Worm (Caenorhabditis elegans) whole organism, late embryonic: ENCODE results near the gene lgg-3.

ENCODE experiments used
- C38D4.7 ChIP-seq: fragments of 200-800 bp; sonication (Bioruptor generic); optimal IDR thresholded peaks from 2 replicates; lab custom pipeline; 2018; ENCODE audit warnings: mild to moderate bottlenecking, missing genetic modification characterization, moderate library complexity, missing compliant biosample characterization
- T23F11.4 ChIP-seq: fragments of 200-800 bp; sonication (Bioruptor generic); optimal IDR thresholded peaks from 2 replicates; lab custom pipeline; 2018; ENCODE audit warnings: mild to moderate bottlenecking, missing genetic modification characterization, missing compliant biosample characterization
- Y22D7AL.16 ChIP-seq: sonication (generic microtip); optimal IDR thresholded peaks from 2 replicates; lab custom pipeline; 2016; ENCODE audit warnings: missing genetic modification characterization, missing compliant biosample characterization
- ceh-14 ChIP-seq: sonication (generic microtip); optimal IDR thresholded peaks from 2 replicates; lab custom pipeline; 2016; ENCODE audit warnings: missing genotype, missing genetic modification characterization, missing compliant biosample characterization
- ceh-18 ChIP-seq: sonication (generic microtip); optimal IDR thresholded peaks from 2 replicates; lab custom pipeline; 2016; ENCODE audit warnings: missing genetic modification characterization, missing compliant biosample characterization
- ceh-22 ChIP-seq: sonication (generic microtip); optimal IDR thresholded peaks from 2 replicates; lab custom pipeline; 2017; ENCODE audit warnings: missing biosample characterization, missing genetic modification characterization
- ceh-31 ChIP-seq: sonication (generic microtip); optimal IDR thresholded peaks from 2 replicates; lab custom pipeline; 2016; ENCODE audit warnings: missing genetic modification characterization, missing compliant biosample characterization
- ceh-34 ChIP-seq: sonication (generic microtip); optimal IDR thresholded peaks from 2 replicates; lab custom pipeline; 2016; ENCODE audit warnings: mild to moderate bottlenecking, missing genetic modification characterization, missing compliant biosample characterization
- ceh-45 ChIP-seq: fragments of 200-800 bp; sonication (Bioruptor generic); IDR thresholded peaks from 2 replicates; pipeline ENCODE4 v1.3.6; 2022; ENCODE audit warnings: missing genetic modification reagents, missing genetic modification characterization, missing compliant biosample characterization
- ceh-48 ChIP-seq: sonication (generic microtip); optimal IDR thresholded peaks from 2 replicates; lab custom pipeline; 2016; ENCODE audit warnings: missing genetic modification characterization, inconsistent platforms, missing compliant biosample characterization
- che-1 ChIP-seq: sonication (generic microtip); optimal IDR thresholded peaks from 2 replicates; lab custom pipeline; 2016; ENCODE audit warnings: mild to moderate bottlenecking, missing genetic modification characterization, missing compliant biosample characterization
- dve-1 ChIP-seq: sonication (generic microtip); optimal IDR thresholded peaks from 2 replicates; lab custom pipeline; 2017; ENCODE audit warnings: antibody characterized with exemption, mild to moderate bottlenecking, missing genetic modification characterization, missing compliant biosample characterization
- elt-2 ChIP-seq: sonication (generic microtip); optimal IDR thresholded peaks from 2 replicates; lab custom pipeline; 2016; ENCODE audit warnings: missing genetic modification reagents, missing genetic modification characterization, missing compliant biosample characterization
- elt-4 ChIP-seq: sonication (generic microtip); optimal IDR thresholded peaks from 2 replicates; lab custom pipeline; 2016; ENCODE audit warnings: missing genetic modification characterization, missing compliant biosample characterization
- ets-4 ChIP-seq: sonication (generic microtip); optimal IDR thresholded peaks from 2 replicates; lab custom pipeline; 2016; ENCODE audit warnings: missing genetic modification characterization, missing compliant biosample characterization
- eyg-1 ChIP-seq: sonication (generic microtip); optimal IDR thresholded peaks from 2 replicates; lab custom pipeline; 2016; ENCODE audit warnings: missing genotype, missing genetic modification characterization, missing compliant biosample characterization
- fax-1 ChIP-seq: sonication (generic microtip); optimal IDR thresholded peaks from 2 replicates; lab custom pipeline; 2016; ENCODE audit warnings: missing genotype, missing genetic modification characterization, missing compliant biosample characterization
- gmeb-2 ChIP-seq: sonication (generic microtip); optimal IDR thresholded peaks from 2 replicates; lab custom pipeline; 2016; ENCODE audit warnings: missing genetic modification characterization, inconsistent platforms, missing compliant biosample characterization
- hlh-13 ChIP-seq: fragments of 200-800 bp; sonication (Bioruptor generic); optimal IDR thresholded peaks from 2 replicates; lab custom pipeline; 2018; ENCODE audit warnings: mild to moderate bottlenecking, missing genetic modification characterization, missing compliant biosample characterization
- hlh-30 ChIP-seq: sonication (generic microtip); optimal IDR thresholded peaks from 2 replicates; lab custom pipeline; 2017; ENCODE audit warnings: antibody characterized with exemption, missing genetic modification characterization, missing compliant biosample characterization; ENCODE audit not compliant: insufficient read depth
- hlh-6 ChIP-seq: sonication (generic microtip); optimal IDR thresholded peaks from 2 replicates; lab custom pipeline; 2016; ENCODE audit warnings: missing genotype, missing genetic modification characterization, missing compliant biosample characterization
- lim-6 ChIP-seq: sonication (generic microtip); optimal IDR thresholded peaks from 2 replicates; lab custom pipeline; 2016; ENCODE audit warnings: missing genetic modification characterization, missing compliant biosample characterization
- lin-11 ChIP-seq: fragments of 200-800 bp; sonication (Bioruptor generic); optimal IDR thresholded peaks from 2 replicates; lab custom pipeline; 2018; ENCODE audit warnings: mild to moderate bottlenecking, missing genetic modification characterization, missing compliant biosample characterization
- npax-4 ChIP-seq: sonication (generic microtip); optimal IDR thresholded peaks from 2 replicates; lab custom pipeline; 2016; ENCODE audit warnings: missing genetic modification characterization, missing compliant biosample characterization
- odd-2 ChIP-seq: sonication (generic microtip); optimal IDR thresholded peaks from 2 replicates; lab custom pipeline; 2017; ENCODE audit warnings: antibody characterized with exemption, mild to moderate bottlenecking, missing genetic modification characterization, missing compliant biosample characterization
- pat-9 ChIP-seq: fragments of 200-800 bp; sonication (Bioruptor generic); optimal IDR thresholded peaks from 2 replicates; lab custom pipeline; 2018; ENCODE audit warnings: mild to moderate bottlenecking, missing genetic modification characterization, moderate library complexity, missing compliant biosample characterization
- pax-1 ChIP-seq: fragments of 150-350 bp; optimal IDR thresholded peaks from 2 replicates; lab custom pipeline; 2014; ENCODE audit warnings: missing biosample characterization, missing genetic modification characterization
- pha-4 ChIP-seq: fragments of 150-350 bp; optimal IDR thresholded peaks from 2 replicates; lab custom pipeline; 2018; ENCODE audit warnings: missing biosample characterization, missing genetic modification reagents, missing genetic modification characterization
- pqm-1 ChIP-seq: sonication (generic microtip); optimal IDR thresholded peaks from 2 replicates; lab custom pipeline; 2016; ENCODE audit warnings: missing genetic modification characterization, missing compliant biosample characterization
- pros-1 ChIP-seq: fragments of 150-350 bp; optimal IDR thresholded peaks from 2 replicates; lab custom pipeline; 2014; ENCODE audit warnings: missing biosample characterization, missing genetic modification reagents, missing genetic modification characterization
- rnt-1 ChIP-seq: sonication (generic microtip); optimal IDR thresholded peaks from 2 replicates; lab custom pipeline; 2016; ENCODE audit warnings: missing genetic modification characterization, missing compliant biosample characterization
- sdc-2 ChIP-seq: sonication (generic microtip); optimal IDR thresholded peaks from 2 replicates; lab custom pipeline; 2016; ENCODE audit warnings: missing genotype, missing genetic modification characterization, missing compliant biosample characterization
- sox-4 ChIP-seq: sonication (generic microtip); optimal IDR thresholded peaks from 2 replicates; lab custom pipeline; 2017; ENCODE audit warnings: mild to moderate bottlenecking, missing genetic modification characterization, inconsistent platforms, missing compliant biosample characterization
- syd-9 ChIP-seq: sonication (generic microtip); optimal IDR thresholded peaks from 2 replicates; lab custom pipeline; 2016; ENCODE audit warnings: mild to moderate bottlenecking, missing genetic modification characterization, moderate library complexity, missing compliant biosample characterization
- ttx-3 ChIP-seq: sonication (generic microtip); optimal IDR thresholded peaks from 2 replicates; lab custom pipeline; 2016; ENCODE audit warnings: missing genetic modification reagents, missing genetic modification characterization, missing compliant biosample characterization
- unc-55 ChIP-seq: sonication (generic microtip); optimal IDR thresholded peaks from 2 replicates; lab custom pipeline; 2017; ENCODE audit warnings: missing biosample characterization, missing genetic modification reagents, missing genetic modification characterization
- unc-86 ChIP-seq: sonication (generic microtip); optimal IDR thresholded peaks from 2 replicates; lab custom pipeline; 2016; ENCODE audit warnings: missing genetic modification characterization, missing compliant biosample characterization
- zip-5 ChIP-seq: sonication (generic microtip); optimal IDR thresholded peaks from 2 replicates; lab custom pipeline; 2016; ENCODE audit warnings: missing genetic modification characterization, missing compliant biosample characterization

The lgg-3 gene

ce11 chrIII:5740666-5741065, 42.9 kb upstream of the lgg-3 start, which contains the start of gene B0244.16:
B0244.16 (plus strand) TSS chrIII:5740966.
- TF ChIP-seq sdc-2 (tag; lab: Kevin White, UChicago), result no peak
- no peak for TF ChIP-seq hlh-30
- TF ChIP-seq lin-11 (tag; lab: Kevin White, UChicago), result no peak
- TF ChIP-seq zip-5 (tag; lab: Kevin White, UChicago), result no peak
- no peak for TF ChIP-seq ceh-48 (tag; lab: Kevin White, UChicago)
- no peak for TF ChIP-seq che-1 (tag; lab: Kevin White, UChicago)
- TF ChIP-seq lim-6 (tag; lab: Kevin White, UChicago), result no peak
- TF ChIP-seq Y22D7AL.16 (tag; lab: Kevin White, UChicago), result no peak
- no peak for TF ChIP-seq pha-4 (tag; lab: Kevin White, UChicago)
- no peak for TF ChIP-seq fax-1 (tag; lab: Kevin White, UChicago)
- no peak for TF ChIP-seq ttx-3
- TF ChIP-seq C38D4.7 (GFP tag; lab: Kevin White, UChicago), result no peak

ce11 chrIII:5737708-5738107, 39.9 kb upstream of the lgg-3 start, which contains the start of gene B0244.6:
B0244.6 (plus strand) TSS chrIII:5738008.
- TF ChIP-seq ceh-45 (no peak), ceh-14 (tag; lab: Kevin White, UChicago) (no peak), ets-4 (tag; lab: Kevin White, UChicago) (no peak), pat-9 (tag; lab: Kevin White, UChicago) (no peak), hlh-30 (no peak), ceh-34 (no peak), elt-4 (tag; lab: Kevin White, UChicago) (no peak), ceh-48 (tag; lab: Kevin White, UChicago) (no peak), ceh-31 (tag; lab: Kevin White, UChicago) (no peak), rnt-1 (tag; lab: Kevin White, UChicago) (no peak), ceh-22 (tag; lab: Kevin White, UChicago) (no peak), unc-55 (GFP tag; lab: Kevin White, UChicago) (no peak)

ce11 chrIII:5734905-5735304, 37.1 kb upstream of the lgg-3 start, which contains the start of gene B0244.10:
B0244.10 (plus strand) TSS chrIII:5735158.
- TF ChIP-seq eyg-1 (tag; lab: Kevin White, UChicago), result no peak
- peak; percentile 73 for TF ChIP-seq elt-2

- no peak for TF ChIP-seq ttx-3
- no peak for TF ChIP-seq Y22D7AL.16 (tag; lab: Kevin White, UChicago)
- no peak for TF ChIP-seq gmeb-2
- TF ChIP-seq ceh-18, result no peak
Observed at ce11 chrIII:5734328-5734727, 36.5 kb upstream of the lgg-3 start.

- TF ChIP-seq elt-2 (peak; percentile 30), syd-9 (no peak)
Observed at ce11 chrIII:5732925-5733324, 35.1 kb upstream of the lgg-3 start, which contains the start of gene B0244.17. B0244.17 (plus strand) TSS chrIII:5733225.

- TF ChIP-seq pqm-1 (tag; lab: Kevin White, UChicago) (no peak), T23F11.4 (GFP tag; lab: Kevin White, UChicago) (no peak), elt-2 (peak; percentile 65)
Observed at ce11 chrIII:5730980-5731636, 33.3 kb upstream of the lgg-3 start, which contains the start of the genes B0244.9 and B0244.7. B0244.9 (minus strand) TSS chrIII:5731030. B0244.7 (plus strand) TSS chrIII:5731501.

- TF ChIP-seq unc-86 (tag; lab: Kevin White, UChicago) (no peak), eyg-1 (tag; lab: Kevin White, UChicago) (no peak), npax-4 (tag; lab: Kevin White, UChicago) (no peak), ceh-14 (tag; lab: Kevin White, UChicago) (no peak), hlh-6 (tag; lab: Kevin White, UChicago) (no peak), ets-4 (tag; lab: Kevin White, UChicago) (no peak), ceh-45 (no peak), hlh-13 (GFP tag; lab: Kevin White, UChicago) (no peak), syd-9 (no peak), dve-1 (tag; lab: Kevin White, UChicago) (no peak), pax-1 (no peak), elt-4 (tag; lab: Kevin White, UChicago) (no peak), odd-2 (tag; lab: Kevin White, UChicago) (no peak), pros-1 (tag; lab: Kevin White, UChicago) (no peak), ceh-31 (tag; lab: Kevin White, UChicago) (no peak), pha-4 (tag; lab: Kevin White, UChicago) (no peak), pqm-1 (tag; lab: Kevin White, UChicago) (no peak), sox-4 (tag; lab: Kevin White, UChicago) (no peak), gmeb-2 (no peak), lim-6 (tag; lab: Kevin White, UChicago) (no peak)
Observed at ce11 chrIII:5730041-5730440, 32.2 kb upstream of the lgg-3 start.
